Fruit fly (Drosophila melanogaster): ENCODE data around the gene CG11151.

CG11151 gene

dm6 chrX:13740062-13740461 lies 518 bp downstream of the CG11151 start (continued):
- peak; percentile 74 for TF ChIP-seq CG11085 (GFP tag; IDR thresholded peaks at IDR 0.05)
- TF ChIP-seq CG6765 (GFP tag; optimal IDR thresholded peaks at IDR 0.05) = peak; percentile 80
- peak; percentile 25; the same call in 1 of the 2 replicates for TF ChIP-seq Ravus (GFP tag; IDR thresholded peaks at IDR 0.05)
- TF ChIP-seq phol (tag; optimal IDR thresholded peaks at IDR 0.05) = peak; percentile 60
- no peak for TF ChIP-seq sim (GFP tag; IDR thresholded peaks at IDR 0.05)
- peak; percentile 34; the same call in 1 of the 2 replicates for TF ChIP-seq rib (GFP tag; IDR thresholded peaks at IDR 0.05)
- peak; percentile 72 for TF ChIP-seq chn (GFP tag; optimal IDR thresholded peaks at IDR 0.05)
- no peak for TF ChIP-seq CG7745 (tag; optimal IDR thresholded peaks at IDR 0.05)
- TF ChIP-seq CG10979 (tag; optimal IDR thresholded peaks at IDR 0.05) = peak; percentile 51
- TF ChIP-seq tup (GFP tag; optimal IDR thresholded peaks at IDR 0.05) = no peak
- no peak for TF ChIP-seq BEAF-32 (GFP tag; optimal IDR thresholded peaks at IDR 0.05)
- no peak for TF ChIP-seq eve (GFP tag; optimal IDR thresholded peaks at IDR 0.05)
- TF ChIP-seq Trl (optimal IDR thresholded peaks at IDR 0.05) = no peak
- peak; percentile 82 for TF ChIP-seq Trl (GFP tag; optimal IDR thresholded peaks at IDR 0.05)
- peak; percentile 76 for TF ChIP-seq pnt (GFP tag; optimal IDR thresholded peaks at IDR 0.05)
- TF ChIP-seq Taf1 (GFP tag; IDR thresholded peaks at IDR 0.05) = peak; percentile 57; the same call in 1 of the 2 replicates
- TF ChIP-seq CG9609 (GFP tag; optimal IDR thresholded peaks at IDR 0.05) = peak; percentile 76
- peak; percentile 64 for TF ChIP-seq CG13624 (GFP tag; optimal IDR thresholded peaks at IDR 0.05)
- TF ChIP-seq Atf-2 (GFP tag; optimal IDR thresholded peaks at IDR 0.05) = peak; percentile 64
- TF ChIP-seq CG30020 (tag; optimal IDR thresholded peaks at IDR 0.05) = no peak
- peak in 1 of 3 experiments; percentile 28 for TF ChIP-seq lola (GFP tag; optimal IDR thresholded peaks at IDR 0.05)
- TF ChIP-seq Vsx1 (GFP tag; optimal IDR thresholded peaks at IDR 0.05) = peak; percentile 31
- peak; percentile 57 for TF ChIP-seq CG15696 (tag; optimal IDR thresholded peaks at IDR 0.05)
- TF ChIP-seq ttk (GFP tag; IDR thresholded peaks at IDR 0.05) = peak; percentile 67
- peak; percentile 19 for TF ChIP-seq CG8388 (GFP tag; optimal IDR thresholded peaks at IDR 0.05)
- peak; percentile 82 for TF ChIP-seq ken (GFP tag; IDR thresholded peaks at IDR 0.05)
- peak; percentile 74 for TF ChIP-seq CG15514 (GFP tag; optimal IDR thresholded peaks at IDR 0.05)
- no peak for TF ChIP-seq h (optimal IDR thresholded peaks at IDR 0.05)
- no peak for TF ChIP-seq NC2β (GFP tag; optimal IDR thresholded peaks at IDR 0.05)
- TF ChIP-seq ara (GFP tag; IDR thresholded peaks at IDR 0.05) = peak; percentile 72
- no peak for TF ChIP-seq Kr (GFP tag; optimal IDR thresholded peaks at IDR 0.05)
- TF ChIP-seq Scr (GFP tag; IDR thresholded peaks at IDR 0.05; ENCODE audit: partially characterized antibody) = no peak
- peak; percentile 63 for TF ChIP-seq p53 (GFP tag; optimal IDR thresholded peaks at IDR 0.05)
- TF ChIP-seq TFAM (GFP tag; optimal IDR thresholded peaks at IDR 0.05) = no peak
- TF ChIP-seq CG14050 (GFP tag; IDR thresholded peaks at IDR 0.05) = peak; percentile 70; the same call in 2 of the 3 replicates
- TF ChIP-seq Pdp1 (GFP tag; optimal IDR thresholded peaks at IDR 0.05) = peak; percentile 50 to 83
- peak; percentile 58 for TF ChIP-seq CG8089 (GFP tag; optimal IDR thresholded peaks at IDR 0.05)
- TF ChIP-seq Rx (GFP tag; IDR thresholded peaks at IDR 0.05) = peak; percentile 83
- TF ChIP-seq gsb (GFP tag; IDR thresholded peaks at IDR 0.05) = peak; percentile 70
- TF ChIP-seq Optix (GFP tag; IDR thresholded peaks at IDR 0.05) = peak; percentile 71
- TF ChIP-seq CG1024 (GFP tag; IDR thresholded peaks at IDR 0.05) = peak; percentile 74
- peak; percentile 18 for TF ChIP-seq D19A (tag; optimal IDR thresholded peaks at IDR 0.05)
- TF ChIP-seq YL-1 (GFP tag; optimal IDR thresholded peaks at IDR 0.05) = no peak
- TF ChIP-seq CG8478 (optimal IDR thresholded peaks at IDR 0.05) = no peak
- peak; percentile 65 for TF ChIP-seq BtbVII (GFP tag; optimal IDR thresholded peaks at IDR 0.05)
- peak; percentile 28 for TF ChIP-seq Ssrp (tag; optimal IDR thresholded peaks at IDR 0.05)
- TF ChIP-seq ab (GFP tag; optimal IDR thresholded peaks at IDR 0.05) = peak; percentile 75
- TF ChIP-seq CG8281 (tag; optimal IDR thresholded peaks at IDR 0.05) = peak; percentile 16
- peak; percentile 65 for TF ChIP-seq fd96Cb (tag; optimal IDR thresholded peaks at IDR 0.05)
- TF ChIP-seq Opbp (GFP tag; IDR thresholded peaks at IDR 0.05; ENCODE audit: partially characterized antibody) = no peak
- peak; percentile 65; the same call in 2 of the 3 replicates for TF ChIP-seq ase (GFP tag; IDR thresholded peaks at IDR 0.05)
- peak; percentile 47; the same call in 1 of the 2 replicates for TF ChIP-seq aop (GFP tag; IDR thresholded peaks at IDR 0.05)
